Worm (Caenorhabditis elegans) whole organism, L1 larva: ENCODE results near the gene clr-1.
A peak's percentile ranks its signal among the peaks of the same experiment; 100 is the strongest.

Source experiments
- alr-1 ChIP-seq: fragments of 200-800 bp; sonication (Bioruptor generic); optimal IDR thresholded peaks from 2 replicates; lab custom pipeline; 2018; ENCODE audit warnings: borderline replicate concordance, mild to moderate bottlenecking, missing genetic modification characterization, missing compliant biosample characterization
- aly-2 ChIP-seq: fragments of 150-350 bp; optimal IDR thresholded peaks from 2 replicates; lab custom pipeline; 2014; ENCODE audit warnings: missing biosample characterization, missing genetic modification characterization
- blmp-1 ChIP-seq: fragments of 150-350 bp; optimal IDR thresholded peaks from 2 replicates; lab custom pipeline; 2014; ENCODE audit warnings: missing biosample characterization, missing genetic modification characterization
- ceh-82 ChIP-seq, 3 experiments: fragments of 150-350 bp in 1 of 3; sonication (generic microtip) in 2 of 3; optimal IDR thresholded peaks; 2 replicates each; lab custom pipeline; 2014 to 2017; ENCODE audit warnings: missing biosample characterization in 3 of 3, missing genetic modification characterization in 3 of 3
- ceh-88 ChIP-seq: fragments of 200-800 bp; sonication (Bioruptor generic); IDR thresholded peaks from 2 replicates; pipeline ENCODE4 v1.3.6; 2022; ENCODE audit warnings: missing genetic modification characterization, missing compliant biosample characterization
- dsc-1 ChIP-seq: sonication (generic microtip); optimal IDR thresholded peaks from 2 replicates; lab custom pipeline; 2016; ENCODE audit warnings: mild to moderate bottlenecking, missing genetic modification characterization, missing compliant biosample characterization
- efl-1 ChIP-seq, 4 experiments: fragments of 150-350 bp; optimal IDR thresholded peaks in 3 of 4; peaks in 1 of 4; 1 replicate in 1 of 4; 2 replicates in 3 of 4; lab custom pipeline; 2014; ENCODE audit warnings: missing biosample characterization in 2 of 4, missing genetic modification characterization in 2 of 4, missing genetic modification reagents in 2 of 4
- efl-3 ChIP-seq: fragments of 200-800 bp; sonication (Bioruptor generic); optimal IDR thresholded peaks from 2 replicates; lab custom pipeline; 2018; ENCODE audit warnings: mild to moderate bottlenecking, missing genetic modification characterization, missing compliant biosample characterization
- egl-13 ChIP-seq: sonication (generic microtip); optimal IDR thresholded peaks from 2 replicates; lab custom pipeline; 2016; ENCODE audit warnings: missing genotype, missing genetic modification reagents, missing genetic modification characterization, missing compliant biosample characterization
- elt-2 ChIP-seq: sonication (generic microtip); optimal IDR thresholded peaks from 2 replicates; lab custom pipeline; 2016; ENCODE audit warnings: missing genetic modification characterization, mild to moderate bottlenecking, inconsistent platforms, missing compliant biosample characterization, missing genetic modification reagents
- elt-3 ChIP-seq, 6 experiments: fragments of 150-350 bp in 1 of 6; sonication (generic microtip); optimal IDR thresholded peaks; 2 replicates each; lab custom pipeline; 2017 to 2018; ENCODE audit warnings: missing biosample characterization in 6 of 6, missing genetic modification characterization in 6 of 6, inconsistent platforms in 1 of 6
- fos-1 ChIP-seq: fragments of 150-350 bp; optimal IDR thresholded peaks from 2 replicates; lab custom pipeline; 2014; ENCODE audit warnings: missing biosample characterization, missing genetic modification characterization
- jun-1 ChIP-seq: fragments of 150-350 bp; optimal IDR thresholded peaks from 2 replicates; lab custom pipeline; 2014; ENCODE audit warnings: missing biosample characterization, missing genetic modification reagents, missing genetic modification characterization
- lin-14 ChIP-seq: fragments of 200-800 bp; sonication (Bioruptor generic); optimal IDR thresholded peaks from 2 replicates; lab custom pipeline; 2018; ENCODE audit warnings: mild to moderate bottlenecking, missing genetic modification characterization, moderate library complexity, missing compliant biosample characterization
- lin-35 ChIP-seq, 2 experiments: fragments of 150-350 bp; optimal IDR thresholded peaks; 2 replicates each; lab custom pipeline; 2014; ENCODE audit warnings: missing biosample characterization in 2 of 2, missing genetic modification characterization in 2 of 2, missing genetic modification reagents in 2 of 2
- lir-3 ChIP-seq: sonication (generic microtip); optimal IDR thresholded peaks from 2 replicates; lab custom pipeline; 2016; ENCODE audit warnings: mild to moderate bottlenecking, missing genetic modification characterization, moderate library complexity, missing compliant biosample characterization; ENCODE audit not compliant: poor library complexity
- lsy-2 ChIP-seq, 2 experiments: fragments of 150-350 bp; optimal IDR thresholded peaks; 2 replicates each; lab custom pipeline; 2014; ENCODE audit warnings: missing biosample characterization in 2 of 2, missing genetic modification characterization in 2 of 2
- mdl-1 ChIP-seq, 2 experiments: fragments of 150-350 bp; optimal IDR thresholded peaks; 2 replicates each; lab custom pipeline; 2014 to 2017; ENCODE audit warnings: missing biosample characterization in 2 of 2, missing genetic modification characterization in 2 of 2, inconsistent platforms in 1 of 2
- nhr-12 ChIP-seq: sonication (generic microtip); optimal IDR thresholded peaks from 2 replicates; lab custom pipeline; 2017; ENCODE audit warnings: missing biosample characterization, missing genetic modification characterization
- nhr-19 ChIP-seq: fragments of 200-800 bp; sonication (Bioruptor generic); conservative IDR thresholded peaks from 2 replicates; pipeline ENCODE4 v1.3.6; 2022; ENCODE audit warnings: missing genetic modification characterization, missing compliant biosample characterization
- nhr-20 ChIP-seq: sonication (generic microtip); optimal IDR thresholded peaks from 2 replicates; lab custom pipeline; 2016; ENCODE audit warnings: mild to moderate bottlenecking, missing genetic modification characterization, missing compliant biosample characterization
- nhr-28 ChIP-seq: fragments of 150-350 bp; optimal IDR thresholded peaks from 2 replicates; lab custom pipeline; 2014; ENCODE audit warnings: missing biosample characterization, missing genetic modification characterization
- nhr-77 ChIP-seq: fragments of 150-350 bp; optimal IDR thresholded peaks from 2 replicates; lab custom pipeline; 2014; ENCODE audit warnings: missing biosample characterization, missing genetic modification characterization
- nhr-85 ChIP-seq: sonication (generic microtip); peaks from one replicate; lab custom pipeline; 2016; ENCODE audit warnings: missing genetic modification characterization, inconsistent platforms, missing compliant biosample characterization
- nhr-90 ChIP-seq: sonication (generic microtip); optimal IDR thresholded peaks from 2 replicates; lab custom pipeline; 2016; ENCODE audit warnings: mild to moderate bottlenecking, missing genetic modification characterization, missing compliant biosample characterization; ENCODE audit not compliant: poor library complexity
- rnt-1 ChIP-seq: sonication (generic microtip); optimal IDR thresholded peaks from 2 replicates; lab custom pipeline; 2016; ENCODE audit warnings: mild to moderate bottlenecking, missing genetic modification characterization, moderate library complexity, missing compliant biosample characterization
- sptf-1 ChIP-seq: fragments of 150-350 bp; optimal IDR thresholded peaks from 2 replicates; lab custom pipeline; 2014; ENCODE audit warnings: missing biosample characterization, missing genetic modification characterization
- sup-37 ChIP-seq: fragments of 200-800 bp; sonication (Bioruptor generic); optimal IDR thresholded peaks from 2 replicates; lab custom pipeline; 2018; ENCODE audit warnings: mild to moderate bottlenecking, missing genetic modification characterization, missing compliant biosample characterization
- tbx-2 ChIP-seq: sonication (generic microtip); optimal IDR thresholded peaks from 2 replicates; lab custom pipeline; 2016; ENCODE audit warnings: missing genetic modification characterization, missing compliant biosample characterization
- unc-30 ChIP-seq: sonication (generic microtip); optimal IDR thresholded peaks from 2 replicates; lab custom pipeline; 2017; ENCODE audit warnings: missing biosample characterization, missing genetic modification characterization

Gene clr-1

DNA sequence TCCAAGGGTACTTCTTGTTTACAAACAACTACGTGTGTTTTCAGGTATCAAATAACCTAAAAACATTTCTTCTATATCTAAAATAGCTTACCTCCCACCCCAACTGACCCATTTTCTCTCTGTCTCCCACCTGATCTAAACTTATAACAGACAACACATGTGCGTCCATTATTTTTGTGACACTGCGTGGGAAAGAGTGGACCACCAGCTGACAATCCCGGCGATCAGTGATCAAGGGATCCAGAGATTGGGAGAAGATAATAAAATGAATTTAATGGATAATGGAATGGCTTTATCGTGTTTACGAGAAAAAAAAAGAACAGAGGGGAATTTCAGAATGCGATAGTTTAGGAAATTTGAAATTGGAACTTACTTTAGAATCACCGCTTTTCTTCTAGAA, 16.9 kb upstream of the clr-1 start:
- TF ChIP-seq lin-14 = peak; percentile 59
- peak; percentile 41 for TF ChIP-seq nhr-19
- no peak for TF ChIP-seq ceh-88 (GFP tag; lab: Robert Waterston, UW)
- TF ChIP-seq fos-1 (tag; lab: Kevin White, UChicago) = no peak
- TF ChIP-seq alr-1 = no peak
- no peak for TF ChIP-seq nhr-77 (tag; lab: Kevin White, UChicago)
- no peak for TF ChIP-seq ceh-82 (tag; optimal IDR thresholded peaks at IDR 0.05; lab: Kevin White, UChicago)
- no peak for TF ChIP-seq efl-3 (GFP tag; lab: Kevin White, UChicago)
- peak in 1 of 2 experiments; percentile 6 for TF ChIP-seq efl-1 (optimal IDR thresholded peaks at IDR 0.05; lab: Kevin White, UChicago)
- no peak for TF ChIP-seq efl-1 (GFP tag; optimal IDR thresholded peaks at IDR 0.05 in 1 of 2; lab: Kevin White, UChicago)
- peak; percentile 72 for TF ChIP-seq rnt-1
- TF ChIP-seq elt-2 = no peak
- peak; percentile 32 for TF ChIP-seq dsc-1 (tag; lab: Kevin White, UChicago)
- no peak for TF ChIP-seq aly-2 (tag; lab: Kevin White, UChicago)
- TF ChIP-seq, all 84 proteins: peak for 5

DNA sequence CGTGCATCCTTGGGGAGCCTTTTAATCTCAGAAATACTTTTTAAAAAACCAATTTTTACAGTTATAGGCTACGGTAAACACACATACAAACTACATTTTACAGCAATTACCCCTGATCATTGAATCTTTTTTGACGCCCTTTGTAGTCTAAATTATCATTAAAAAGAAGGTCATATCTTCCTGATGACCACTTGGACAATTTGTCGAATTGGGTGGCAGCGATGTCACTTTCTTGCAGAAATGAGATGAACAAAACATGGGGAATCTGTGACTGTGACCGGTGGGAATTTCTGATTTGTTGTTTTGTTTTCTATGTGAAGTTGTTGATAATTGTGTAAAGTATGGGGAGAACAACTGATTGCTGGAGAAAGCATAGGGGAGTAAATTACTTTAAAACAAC, 16.5 kb upstream of the clr-1 start:
- TF ChIP-seq nhr-12 = no peak
- peak; percentile 0 for TF ChIP-seq nhr-20 (tag; lab: Kevin White, UChicago)
- TF ChIP-seq nhr-85 = peak; percentile 67
- peak in 1 of 6 experiments; percentile 12 for TF ChIP-seq elt-3 (tag; optimal IDR thresholded peaks at IDR 0.05; lab: Kevin White, UChicago)
- TF ChIP-seq blmp-1 (tag; lab: Kevin White, UChicago) = peak; percentile 74
- no peak for TF ChIP-seq jun-1 (tag; lab: Kevin White, UChicago)

DNA sequence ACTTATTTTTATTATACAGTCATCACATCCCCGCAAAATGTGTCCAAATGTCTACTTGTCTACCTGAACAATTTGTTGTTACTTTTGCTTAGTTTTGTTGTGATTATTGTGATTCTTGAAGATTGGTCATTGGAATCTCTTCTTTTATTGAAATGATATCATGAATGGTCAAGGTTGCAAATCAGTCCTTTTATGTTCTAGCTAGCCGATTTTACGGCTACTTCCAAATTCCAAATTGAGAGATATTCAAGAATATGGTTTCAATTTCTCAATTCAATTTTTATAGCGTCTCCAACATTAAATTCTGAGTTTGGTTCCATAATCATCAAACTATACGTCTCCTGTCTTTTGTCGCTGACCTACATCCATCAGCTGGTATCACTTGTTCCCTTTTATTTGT, 14.9 kb upstream of the clr-1 start:
- TF ChIP-seq alr-1 (no peak), nhr-85 (peak; percentile 66)

ce11 chrII:5453547-5453946, 12.6 kb upstream of the clr-1 start, which contains the start of gene dhs-5:
TSS of gene dhs-5 (plus strand) at chrII:5453847.
- TF ChIP-seq rnt-1 (no peak), dsc-1 (tag; lab: Kevin White, UChicago) (peak; percentile 56)
- TF ChIP-seq, all 84 proteins: peak for 1

DNA sequence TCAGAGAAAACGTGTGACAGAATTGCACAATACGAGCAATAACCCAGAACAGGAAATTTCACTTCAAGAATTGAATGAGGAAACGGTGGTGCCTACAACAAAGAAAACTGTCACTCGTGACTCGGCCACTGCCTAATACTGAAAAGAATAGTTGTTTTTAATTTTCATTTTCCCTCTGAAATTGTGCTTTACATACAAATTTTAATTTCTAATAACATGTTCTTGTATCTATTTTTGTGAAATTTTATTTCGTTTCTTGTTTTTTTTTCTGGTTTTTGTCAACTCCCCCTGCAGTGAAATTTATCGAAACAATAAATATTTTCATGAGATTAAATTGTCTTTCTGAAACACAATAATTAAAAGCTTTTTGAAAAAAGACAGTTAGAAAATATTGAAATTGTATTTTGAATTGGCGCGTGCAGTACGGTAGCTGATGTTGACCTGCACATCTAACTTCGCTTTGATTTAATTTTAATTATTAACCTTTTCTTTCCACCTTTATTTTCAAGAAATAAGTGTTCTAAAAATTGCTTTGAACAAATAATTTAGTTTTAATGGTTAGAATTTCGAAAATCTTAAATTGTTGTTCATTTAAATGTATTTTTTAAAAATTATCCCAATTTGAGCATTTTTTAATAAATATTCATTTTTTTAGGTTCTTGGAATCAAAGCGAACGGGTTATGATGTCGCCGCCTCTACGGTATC, 10.4 kb upstream of the clr-1 start, which contains the start of gene daz-1:
Gene daz-1 (plus strand): TSS at position 656 of the 706 bp plus-strand sequence.
- TF ChIP-seq lin-14 (no peak), tbx-2 (tag; lab: Kevin White, UChicago) (no peak), nhr-20 (tag; lab: Kevin White, UChicago) (no peak), alr-1 (no peak), unc-30 (tag; lab: Kevin White, UChicago) (no peak), sup-37 (GFP tag; lab: Kevin White, UChicago) (no peak), lsy-2 (tag; optimal IDR thresholded peaks at IDR 0.05; lab: Kevin White, UChicago) (no peak), egl-13 (tag; lab: Kevin White, UChicago) (no peak), mdl-1 (tag; optimal IDR thresholded peaks at IDR 0.05; lab: Kevin White, UChicago) (no peak), lir-3 (tag; lab: Kevin White, UChicago) (no peak), nhr-28 (tag; lab: Kevin White, UChicago) (no peak), lin-35 (GFP tag; optimal IDR thresholded peaks at IDR 0.05; lab: Kevin White, UChicago) (no peak), nhr-90 (tag; lab: Kevin White, UChicago) (no peak), nhr-19 (no peak), fos-1 (tag; lab: Kevin White, UChicago) (no peak), sptf-1 (no peak), dsc-1 (tag; lab: Kevin White, UChicago) (no peak)
